Fruit fly (Drosophila melanogaster) whole organism, embryonic: Measurements from ENCODE around the gene kek6.

ENCODE experiments used
- Adf1 ChIP-seq: fragments of 200-800 bp; sonication (Bioruptor generic); IDR thresholded peaks from 2 replicates; pipeline ENCODE4 v1.3.6; 2022; ENCODE audit warnings: missing biosample characterization, missing genetic modification characterization
- Antp ChIP-seq: fragments of 200-800 bp; sonication (Bioruptor generic); optimal IDR thresholded peaks from 3 replicates; lab custom pipeline; 2016; ENCODE audit warnings: missing biosample characterization, missing genetic modification characterization
- Blimp-1 ChIP-seq: fragments of 200-800 bp; sonication (Bioruptor generic); optimal IDR thresholded peaks from 3 replicates; lab custom pipeline; 2018; ENCODE audit warnings: missing biosample characterization, missing genetic modification characterization, mild to moderate bottlenecking, moderate library complexity, missing genetic modification reagents
- BtbVII ChIP-seq: fragments of 200-800 bp; sonication (Bioruptor generic); optimal IDR thresholded peaks from 3 replicates; lab custom pipeline; 2017; ENCODE audit warnings: missing biosample characterization, mild to moderate bottlenecking, missing genetic modification characterization
- CG10267 ChIP-seq: fragments of 200-800 bp; sonication (Bioruptor generic); optimal IDR thresholded peaks from 2 replicates; lab custom pipeline; 2018; ENCODE audit warnings: missing biosample characterization, mild to moderate bottlenecking, missing genetic modification characterization, moderate library complexity
- CG11504 ChIP-seq: fragments of 200-800 bp; sonication (Bioruptor generic); optimal IDR thresholded peaks from 3 replicates; lab custom pipeline; 2019; ENCODE audit warnings: missing biosample characterization, mild to moderate bottlenecking, missing genetic modification characterization, moderate library complexity
- CG12769 ChIP-seq: fragments of 200-800 bp; sonication (Bioruptor generic); optimal IDR thresholded peaks from 2 replicates; lab custom pipeline; 2019; ENCODE audit warnings: missing biosample characterization, mild to moderate bottlenecking, missing genetic modification characterization, moderate library complexity
- CG13287 ChIP-seq: fragments of 200-800 bp; sonication (Bioruptor generic); IDR thresholded peaks from 2 replicates; pipeline ENCODE4 v1.3.6; 2022; ENCODE audit warnings: missing biosample characterization, missing genetic modification characterization; ENCODE audit not compliant: partially characterized antibody
- CG14667 ChIP-seq: fragments of 200-800 bp; sonication (Bioruptor generic); IDR thresholded peaks from 2 replicates; pipeline ENCODE4 v1.3.6; 2022; ENCODE audit warnings: missing biosample characterization, missing genetic modification characterization
- CG14860 ChIP-seq: fragments of 200-800 bp; sonication (Bioruptor generic); IDR thresholded peaks from 3 replicates; pipeline ENCODE4 v1.3.6; 2022; ENCODE audit warnings: missing biosample characterization, missing genetic modification characterization; ENCODE audit not compliant: partially characterized antibody
- CG15696 ChIP-seq: fragments of 200-800 bp; sonication (Bioruptor generic); optimal IDR thresholded peaks from 2 replicates; lab custom pipeline; 2019; ENCODE audit warnings: missing biosample characterization, mild to moderate bottlenecking, missing genetic modification characterization, moderate library complexity
- CG1603 ChIP-seq: fragments of 200-800 bp; sonication (Bioruptor generic); optimal IDR thresholded peaks from 2 replicates; lab custom pipeline; 2019; ENCODE audit warnings: missing biosample characterization, mild to moderate bottlenecking, missing genetic modification characterization, moderate library complexity
- CG16815 ChIP-seq: fragments of 200-800 bp; sonication (Bioruptor generic); optimal IDR thresholded peaks from 3 replicates; lab custom pipeline; 2017; ENCODE audit warnings: missing biosample characterization, mild to moderate bottlenecking, missing genetic modification characterization
- CG17361 ChIP-seq: fragments of 200-800 bp; sonication (Bioruptor generic); IDR thresholded peaks from 3 replicates; pipeline ENCODE4 v1.3.6; 2022; ENCODE audit warnings: missing biosample characterization, missing genetic modification characterization
- CG2199 ChIP-seq: fragments of 200-800 bp; sonication (Bioruptor generic); IDR thresholded peaks from 3 replicates; pipeline ENCODE4 v1.3.6; 2022; ENCODE audit warnings: missing biosample characterization, missing genetic modification characterization
- CG4282 ChIP-seq: fragments of 200-800 bp; sonication (Bioruptor generic); optimal IDR thresholded peaks from 2 replicates; lab custom pipeline; 2016; ENCODE audit warnings: missing biosample characterization, missing genetic modification characterization
- CG4328 ChIP-seq: fragments of 200-800 bp; sonication (Bioruptor generic); optimal IDR thresholded peaks from 3 replicates; lab custom pipeline; 2017; ENCODE audit warnings: missing biosample characterization, missing genetic modification reagents, missing genetic modification characterization
- CG4360 ChIP-seq: fragments of 200-800 bp; sonication (Bioruptor generic); IDR thresholded peaks from 2 replicates; pipeline ENCODE4 v1.3.6; 2022; ENCODE audit warnings: missing biosample characterization, missing genetic modification characterization
- CG6813 ChIP-seq: fragments of 200-800 bp; sonication (Bioruptor generic); optimal IDR thresholded peaks from 2 replicates; lab custom pipeline; 2017; ENCODE audit warnings: missing biosample characterization, missing genetic modification characterization, mild to moderate bottlenecking, moderate library complexity, missing genetic modification reagents
- CG8089 ChIP-seq: fragments of 200-800 bp; sonication (Bioruptor generic); optimal IDR thresholded peaks from 3 replicates; lab custom pipeline; 2016; ENCODE audit warnings: missing biosample characterization, missing genetic modification characterization
- Drgx ChIP-seq: fragments of 200-800 bp; sonication (Bioruptor generic); IDR thresholded peaks from 2 replicates; pipeline ENCODE4 v1.3.6; 2022; ENCODE audit warnings: missing biosample characterization, missing genetic modification characterization
- Fer1 ChIP-seq: fragments of 200-800 bp; sonication (Bioruptor generic); optimal IDR thresholded peaks from 2 replicates; lab custom pipeline; 2017; ENCODE audit warnings: missing biosample characterization, mild to moderate bottlenecking, missing genetic modification characterization
- HLH3B ChIP-seq: fragments of 200-800 bp; sonication (Bioruptor generic); IDR thresholded peaks from 2 replicates; pipeline ENCODE4 v1.3.6; 2022; ENCODE audit warnings: missing biosample characterization, missing genetic modification characterization
- HLHmδ ChIP-seq: fragments of 200-800 bp; sonication (Bioruptor generic); optimal IDR thresholded peaks from 2 replicates; lab custom pipeline; 2018; ENCODE audit warnings: missing biosample characterization, mild to moderate bottlenecking, missing genetic modification characterization, moderate library complexity
- HmgD ChIP-seq: fragments of 200-800 bp; sonication (Bioruptor generic); optimal IDR thresholded peaks from 3 replicates; lab custom pipeline; 2016; ENCODE audit warnings: missing biosample characterization, missing genetic modification characterization
- Med ChIP-seq: fragments of 200-800 bp; sonication (Bioruptor generic); peaks from one replicate; lab custom pipeline; 2016; ENCODE audit warnings: missing biosample characterization, missing genetic modification characterization, mild to moderate bottlenecking, inconsistent platforms, moderate library complexity
- Tbp ChIP-seq: fragments of >200 bp; optimal IDR thresholded peaks from 2 replicates; lab custom pipeline; 2018; ENCODE audit warnings: missing biosample characterization, missing genetic modification characterization
- br ChIP-seq: fragments of >200 bp; optimal IDR thresholded peaks from 2 replicates; lab custom pipeline; 2017
- bsh ChIP-seq, 2 experiments: fragments of 200-800 bp; sonication (Bioruptor generic); optimal IDR thresholded peaks; 2 replicates each; lab custom pipeline; 2017 to 2018; ENCODE audit warnings: mild to moderate bottlenecking in 2 of 2, missing biosample characterization in 2 of 2, missing genetic modification characterization in 2 of 2, moderate library complexity in 1 of 2
- cas ChIP-seq: fragments of 200-800 bp; sonication (Bioruptor generic); IDR thresholded peaks from 2 replicates; pipeline ENCODE4 v1.3.6; 2022; ENCODE audit warnings: missing biosample characterization, missing genetic modification characterization
- dimm ChIP-seq: fragments of 200-800 bp; sonication (Bioruptor generic); IDR thresholded peaks from 2 replicates; pipeline ENCODE4 v1.3.6; 2022; ENCODE audit warnings: missing biosample characterization, missing genetic modification characterization
- ewg ChIP-seq: fragments of 200-800 bp; sonication (Bioruptor generic); optimal IDR thresholded peaks from 3 replicates; lab custom pipeline; 2017; ENCODE audit warnings: mild to moderate bottlenecking, missing biosample characterization, missing genetic modification reagents, missing genetic modification characterization
- gsb ChIP-seq: fragments of 200-800 bp; sonication (Bioruptor generic); IDR thresholded peaks from 2 replicates; pipeline ENCODE4 v1.3.6; 2022; ENCODE audit warnings: missing biosample characterization, missing genetic modification characterization
- ham ChIP-seq: fragments of 200-800 bp; sonication (Bioruptor generic); IDR thresholded peaks from 2 replicates; pipeline ENCODE4 v1.3.6; 2022; ENCODE audit warnings: missing biosample characterization, missing genetic modification characterization
- insv ChIP-seq, 2 experiments: fragments of 200-800 bp; sonication (Bioruptor generic); optimal IDR thresholded peaks; 3 replicates each; lab custom pipeline; 2016 to 2018; ENCODE audit warnings: missing biosample characterization in 2 of 2, missing genetic modification characterization in 2 of 2
- kah ChIP-seq: fragments of 200-800 bp; sonication (Bioruptor generic); optimal IDR thresholded peaks from 2 replicates; lab custom pipeline; 2018; ENCODE audit warnings: missing biosample characterization, mild to moderate bottlenecking, missing genetic modification characterization
- ken ChIP-seq: fragments of 200-800 bp; sonication (Bioruptor generic); IDR thresholded peaks from 3 replicates; pipeline ENCODE4 v1.3.6; 2022; ENCODE audit warnings: missing biosample characterization, missing genetic modification characterization
- klu ChIP-seq: fragments of 200-800 bp; sonication (Bioruptor generic); IDR thresholded peaks from 2 replicates; pipeline ENCODE4 v1.3.6; 2022; ENCODE audit warnings: missing biosample characterization, missing genetic modification characterization
- knrl ChIP-seq: fragments of 200-800 bp; sonication (Bioruptor generic); IDR thresholded peaks from 3 replicates; pipeline ENCODE4 v1.3.6; 2022; ENCODE audit warnings: missing biosample characterization, missing genetic modification characterization; ENCODE audit not compliant: partially characterized antibody
- mirr ChIP-seq: fragments of 200-800 bp; sonication (Bioruptor generic); optimal IDR thresholded peaks from 3 replicates; lab custom pipeline; 2018; ENCODE audit warnings: missing biosample characterization, mild to moderate bottlenecking, missing genetic modification characterization
- nerfin-2 ChIP-seq: fragments of 200-800 bp; sonication (Bioruptor generic); IDR thresholded peaks from 2 replicates; pipeline ENCODE4 v1.3.6; 2022; ENCODE audit warnings: missing biosample characterization, missing genetic modification characterization; ENCODE audit not compliant: partially characterized antibody
- pho ChIP-seq: fragments of 200-800 bp; sonication (Bioruptor generic); optimal IDR thresholded peaks from 2 replicates; lab custom pipeline; 2016; ENCODE audit warnings: missing biosample characterization, missing genetic modification characterization
- phol ChIP-seq: fragments of 200-800 bp; sonication (Bioruptor generic); optimal IDR thresholded peaks from 3 replicates; lab custom pipeline; 2018; ENCODE audit warnings: missing biosample characterization, mild to moderate bottlenecking, missing genetic modification characterization, moderate library complexity
- pros ChIP-seq: fragments of 200-800 bp; sonication (Bioruptor generic); optimal IDR thresholded peaks from 3 replicates; lab custom pipeline; 2019; ENCODE audit warnings: missing biosample characterization, mild to moderate bottlenecking, missing genetic modification characterization, moderate library complexity
- sd ChIP-seq: fragments of 200-800 bp; sonication (Bioruptor generic); optimal IDR thresholded peaks from 3 replicates; lab custom pipeline; 2018; ENCODE audit warnings: missing biosample characterization, mild to moderate bottlenecking, missing genetic modification characterization, moderate library complexity
- shn ChIP-seq: fragments of 200-800 bp; sonication (Bioruptor generic); optimal IDR thresholded peaks from 3 replicates; lab custom pipeline; 2016; ENCODE audit warnings: missing biosample characterization, missing genetic modification characterization
- tna ChIP-seq: fragments of 200-800 bp; sonication (Bioruptor generic); IDR thresholded peaks from 2 replicates; pipeline ENCODE4 v1.3.6; 2022; ENCODE audit warnings: missing biosample characterization, missing genetic modification characterization; ENCODE audit not compliant: partially characterized antibody
- zf30C ChIP-seq: fragments of 200-800 bp; sonication (Bioruptor generic); optimal IDR thresholded peaks from 3 replicates; lab custom pipeline; 2018; ENCODE audit warnings: missing biosample characterization, mild to moderate bottlenecking, missing genetic modification characterization

The kek6 gene

dm6 chr3R:31709769-31710168 lies 87.8 kb downstream of the kek6 start (continued):
- no peak for TF ChIP-seq ewg (GFP tag; lab: Kevin White, UChicago)
- peak; percentile 26 for TF ChIP-seq CG1603 (tag; lab: Kevin White, UChicago)
- TF ChIP-seq shn (GFP tag; lab: Kevin White, UChicago): no peak
- TF ChIP-seq CG11504: peak; percentile 24
- TF ChIP-seq Antp (GFP tag; lab: Kevin White, UChicago): no peak
- TF ChIP-seq, all 482 proteins: peak for 24

DNA sequence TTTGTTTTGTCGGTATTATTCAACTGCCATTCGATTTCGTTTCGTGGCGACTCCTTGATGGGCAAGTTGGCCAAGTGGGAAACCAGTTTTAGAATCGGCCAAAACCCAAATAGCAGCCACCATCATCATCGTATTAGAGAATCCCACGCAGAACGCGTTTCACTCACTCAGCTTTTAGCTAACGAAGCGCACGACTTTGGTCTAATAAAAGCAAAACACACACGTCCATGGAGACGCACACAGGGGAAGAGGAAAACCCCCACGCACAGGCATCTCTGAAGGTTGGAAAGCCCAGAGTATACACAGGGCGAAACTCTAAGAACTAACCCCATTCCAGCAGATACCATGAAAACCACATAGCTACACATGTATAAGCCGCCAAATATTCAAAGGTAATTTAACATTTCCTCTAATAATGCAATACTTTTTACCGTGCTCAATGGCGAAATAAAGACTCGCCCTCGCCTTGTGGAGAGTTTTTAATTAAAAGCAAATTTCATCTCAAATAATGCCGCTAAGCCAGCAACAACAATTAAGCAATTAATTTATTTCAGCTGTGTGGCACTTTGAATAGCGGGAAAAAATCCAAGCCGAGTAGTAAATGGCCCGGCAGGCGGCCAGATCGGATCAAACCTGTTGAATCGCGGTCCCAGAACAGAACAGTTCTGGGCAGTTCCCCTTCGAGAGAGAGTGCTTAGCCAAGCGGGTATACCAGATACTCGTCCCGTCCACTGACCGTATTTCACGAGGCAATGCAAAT lies 89.5 kb downstream of the kek6 start:
- TF ChIP-seq Blimp-1 (GFP tag; lab: Kevin White, UChicago) (peak; percentile 42), CG14860 (GFP tag; lab: Robert Waterston, UW) (no peak), phol (tag; lab: Kevin White, UChicago) (no peak), CG16815 (GFP tag; lab: Kevin White, UChicago) (no peak), knrl (GFP tag; lab: Robert Waterston, UW) (0 out of 3 replicates have a peak, but pooled peaks have one; percentile 11), CG8089 (GFP tag; lab: Kevin White, UChicago) (no peak), sd (tag; lab: Kevin White, UChicago) (peak; percentile 7), kah (GFP tag; lab: Kevin White, UChicago) (no peak), CG15696 (no peak), Adf1 (no peak), CG14667 (GFP tag; lab: Robert Waterston, UW) (no peak), ken (GFP tag; lab: Robert Waterston, UW) (no peak), BtbVII (no peak), pho (no peak), HmgD (no peak), CG4328 (no peak), CG4360 (GFP tag; lab: Robert Waterston, UW) (0 out of 2 replicates have a peak, but pooled peaks have one; percentile 18), pros (GFP tag; lab: Kevin White, UChicago) (no peak), CG12769 (peak; percentile 44), mirr (GFP tag; lab: Kevin White, UChicago) (no peak), Med (GFP tag; lab: Kevin White, UChicago) (peak; percentile 52), HLHmδ (no peak), tna (no peak), dimm (GFP tag; lab: Robert Waterston, UW) (no peak), zf30C (GFP tag; lab: Kevin White, UChicago) (no peak), CG13287 (no peak; the same call in 1 of the 2 replicates), CG10267 (tag; lab: Kevin White, UChicago) (no peak), CG17361 (no peak), bsh (GFP tag; optimal IDR thresholded peaks at IDR 0.05; lab: Kevin White, UChicago) (peak in 1 of 2 experiments; percentile 8), nerfin-2 (GFP tag; lab: Robert Waterston, UW) (no peak), gsb (GFP tag; lab: Robert Waterston, UW) (no peak), CG4282 (GFP tag; lab: Kevin White, UChicago) (no peak), Tbp (no peak), cas (GFP tag; lab: Robert Waterston, UW) (no peak), Drgx (GFP tag; lab: Robert Waterston, UW) (no peak), br (lab: Kevin White, UChicago) (no peak), CG6813 (GFP tag; lab: Kevin White, UChicago) (no peak), Fer1 (no peak), CG2199 (GFP tag; lab: Robert Waterston, UW) (0 out of 3 replicates have a peak, but pooled peaks have one; percentile 30), klu (no peak), insv (GFP tag; optimal IDR thresholded peaks at IDR 0.05; lab: Kevin White, UChicago) (no peak), ham (GFP tag; lab: Robert Waterston, UW) (no peak), HLH3B (no peak)
